Worm (Caenorhabditis elegans) whole organism, early embryonic: ENCODE results near the gene Y6E2A.10.

Source experiments
- ama-1 ChIP-seq: fragments of 150-350 bp; optimal IDR thresholded peaks from 2 replicates; lab custom pipeline; 2014
- hmbx-1 ChIP-seq: sonication (generic microtip); optimal IDR thresholded peaks from 2 replicates; lab custom pipeline; 2016; ENCODE audit warnings: mild to moderate bottlenecking, missing genetic modification characterization, missing compliant biosample characterization
- hmg-4 ChIP-seq: fragments of 200-800 bp; sonication (Bioruptor generic); optimal IDR thresholded peaks from 2 replicates; lab custom pipeline; 2018; ENCODE audit warnings: mild to moderate bottlenecking, missing genetic modification characterization, missing compliant biosample characterization
- hnd-1 ChIP-seq: sonication (generic microtip); optimal IDR thresholded peaks from 2 replicates; lab custom pipeline; 2016; ENCODE audit warnings: missing genetic modification characterization, missing compliant biosample characterization
- pes-1 ChIP-seq: fragments of 200-800 bp; sonication (Bioruptor generic); IDR thresholded peaks from 2 replicates; pipeline ENCODE4 v1.3.6; 2022; ENCODE audit warnings: missing genetic modification reagents, missing genetic modification characterization, missing compliant biosample characterization
- sea-1 ChIP-seq: fragments of 200-800 bp; sonication (Bioruptor generic); conservative IDR thresholded peaks from 2 replicates; pipeline ENCODE4 v1.3.6; 2022; ENCODE audit warnings: missing genetic modification characterization, missing compliant biosample characterization

ce11 chrV:15687660-15688059 lies 42.7 kb downstream of the Y6E2A.10 start, which contains the start of gene nhr-197:
- TF ChIP-seq hmg-4 (GFP tag; lab: Kevin White, UChicago) (no peak), hmbx-1 (no peak), ama-1 (lab: Kevin White, UChicago) (no peak), pes-1 (GFP tag; lab: Robert Waterston, UW) (no peak), hnd-1 (tag; lab: Kevin White, UChicago) (no peak), sea-1 (no peak)
